Fruit fly (Drosophila melanogaster): ENCODE measurements around the gene CG9281.
A peak's percentile ranks its signal among the peaks of the same experiment; 100 is the strongest.

The CG9281 gene

DNA sequence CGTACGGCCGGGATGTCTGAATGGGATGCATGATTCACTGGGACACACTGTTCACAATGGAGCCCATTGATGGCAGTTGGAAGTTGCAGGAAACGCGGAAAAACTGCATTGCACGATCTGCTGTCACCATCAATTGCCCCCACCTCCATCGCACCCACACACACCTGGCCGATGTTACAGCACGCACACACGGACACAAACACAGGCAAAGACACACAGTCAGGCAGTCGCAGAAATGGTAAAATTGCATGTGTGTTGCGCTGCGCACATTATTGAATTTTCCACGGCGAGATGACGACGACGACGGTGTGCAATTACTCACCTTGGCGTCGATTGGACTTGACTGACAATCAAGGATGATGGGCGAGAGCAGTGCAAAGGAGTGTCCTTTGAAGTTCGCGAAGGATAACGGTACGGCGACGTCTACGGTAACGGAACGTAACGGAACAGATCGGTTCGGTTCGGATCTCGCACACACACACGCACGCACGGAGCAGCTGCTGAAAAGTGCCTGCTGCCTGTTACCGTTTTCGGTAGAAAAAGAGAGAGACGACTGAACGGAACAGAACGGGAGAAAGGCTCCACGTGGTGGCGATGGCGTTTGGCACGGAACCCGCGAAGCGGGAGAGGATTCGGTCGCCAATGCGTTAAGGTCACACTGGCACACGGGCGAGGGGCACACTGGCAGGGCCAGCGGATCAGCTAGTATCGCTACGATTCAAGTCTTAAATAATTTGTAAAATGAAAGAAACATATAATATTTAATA lies at the start of gene CG9281, which contains the start of gene CG15601:
CG9281 (minus strand) TSS at position 556 of the 767 bp plus-strand sequence.
CG15601 (plus strand) TSS at position 664 of the 767 bp plus-strand sequence.
- TF ChIP-seq CG17801 (GFP tag; optimal IDR thresholded peaks at IDR 0.05; ENCODE audit: partially characterized antibody) = peak; percentile 63

DNA sequence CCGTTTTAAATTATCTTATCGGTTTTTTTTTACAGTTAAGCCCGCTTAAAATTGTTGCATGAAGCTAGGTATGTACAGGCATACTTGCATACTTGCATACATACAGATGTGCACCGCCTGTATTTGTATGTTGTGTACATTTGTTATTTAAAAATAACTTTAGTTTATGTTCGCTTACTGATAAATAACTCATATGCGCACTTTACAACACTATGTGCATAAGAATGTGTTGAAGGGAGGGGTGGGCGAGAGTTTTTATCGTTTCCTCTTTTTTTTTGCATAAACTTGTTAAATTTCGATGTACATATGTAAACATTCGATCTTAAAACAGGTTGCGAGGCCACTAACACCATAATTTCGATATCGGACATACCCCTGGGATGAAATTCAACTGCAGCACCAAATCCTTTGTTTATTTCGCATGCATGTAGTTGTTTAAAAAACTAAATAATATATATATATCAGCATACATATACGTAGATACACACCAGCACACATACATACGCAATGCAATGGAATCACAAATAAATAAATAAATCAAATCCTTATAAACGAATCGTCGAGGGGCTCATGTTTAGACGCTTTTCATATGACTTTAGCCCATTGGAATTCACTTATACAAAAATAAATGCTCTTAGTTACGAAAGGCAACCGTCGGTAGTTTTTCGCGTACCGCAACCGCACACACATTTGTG lies 49.6 kb upstream of the CG9281 start:
- TF ChIP-seq CG17801 (GFP tag; optimal IDR thresholded peaks at IDR 0.05; ENCODE audit: partially characterized antibody) = peak; percentile 1

DNA sequence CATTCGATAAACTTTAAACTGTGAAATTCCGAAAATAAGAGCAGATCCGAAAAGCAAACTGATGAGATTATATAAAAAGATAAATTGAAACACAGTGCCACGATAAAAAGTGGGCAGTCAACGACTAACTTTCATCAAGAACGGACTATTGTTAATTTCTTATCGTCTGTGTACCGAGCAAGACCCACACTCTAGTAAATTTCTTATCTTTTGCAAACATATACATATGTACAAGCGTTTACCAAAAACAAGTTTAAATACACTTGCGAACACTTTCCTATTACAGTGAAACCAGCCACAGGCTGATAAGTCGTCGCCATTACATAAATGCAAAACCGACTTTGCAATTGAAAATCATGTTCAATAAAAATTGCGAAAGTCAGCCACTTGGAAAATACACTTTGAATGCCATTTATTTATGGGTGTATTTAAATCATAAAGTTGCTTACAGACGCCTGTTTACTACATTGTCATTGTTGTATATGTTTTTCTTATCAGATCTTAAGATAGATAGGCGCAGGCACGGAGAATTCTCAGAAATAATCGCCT lies 48.4 kb upstream of the CG9281 start:
- TF ChIP-seq CG17801 (GFP tag; optimal IDR thresholded peaks at IDR 0.05; ENCODE audit: partially characterized antibody) = no peak

dm6 chrX:15756018-15756417 lies 45.7 kb upstream of the CG9281 start, which contains the start of gene CG8260:
TSS of gene CG8260 (plus strand) at chrX:15756318.
- no peak for TF ChIP-seq CG17801 (GFP tag; optimal IDR thresholded peaks at IDR 0.05; ENCODE audit: partially characterized antibody)

DNA sequence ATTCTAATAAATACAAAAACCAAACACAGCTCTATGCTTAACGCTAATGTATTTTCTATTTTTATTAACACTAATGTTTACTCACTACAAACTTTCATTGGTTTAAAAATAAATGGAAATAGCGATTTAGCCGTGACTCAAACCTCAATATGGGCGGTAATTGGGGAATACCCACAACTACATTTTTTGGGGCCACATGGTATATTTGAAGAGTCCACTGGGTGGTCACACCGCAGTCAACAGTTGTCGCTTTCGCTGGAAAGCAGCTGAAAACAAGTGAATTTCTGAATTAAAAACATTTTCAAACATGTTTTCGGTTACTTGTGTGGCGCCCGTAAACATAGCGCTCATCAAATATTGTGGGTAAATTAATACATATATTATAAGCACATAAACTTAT lies 38.6 kb upstream of the CG9281 start, which contains the start of gene Mvd:
Mvd (plus strand) TSS at position 222 of the 400 bp plus-strand sequence.
- peak; percentile 52 for TF ChIP-seq CG17801 (GFP tag; optimal IDR thresholded peaks at IDR 0.05; ENCODE audit: partially characterized antibody)

DNA sequence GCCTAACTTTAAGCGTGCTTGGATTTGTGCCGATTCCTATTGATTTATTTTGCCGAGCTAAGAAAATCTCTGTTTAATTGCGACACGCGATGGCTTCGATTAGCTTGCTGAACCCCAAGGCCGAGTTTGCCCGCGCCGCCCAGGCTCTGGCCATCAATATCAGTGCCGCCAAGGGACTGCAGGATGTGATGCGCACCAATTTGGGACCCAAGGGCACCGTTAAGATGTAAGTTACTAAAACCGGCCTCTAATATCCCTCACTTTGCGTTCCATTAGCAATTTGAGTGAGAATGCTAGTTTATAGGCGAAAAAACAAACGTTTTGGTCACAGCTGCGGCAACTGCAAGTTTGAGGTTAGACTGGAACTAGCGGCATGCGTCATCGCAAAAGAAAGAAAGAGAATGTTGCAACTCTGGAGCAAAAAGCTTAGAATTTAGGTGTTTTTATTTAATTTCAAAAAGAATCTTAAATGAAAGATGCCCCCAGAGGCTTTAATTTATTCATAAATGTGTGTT lies 36.4 kb upstream of the CG9281 start:
- TF ChIP-seq CG17801 (GFP tag; optimal IDR thresholded peaks at IDR 0.05; ENCODE audit: partially characterized antibody) = no peak

- TF ChIP-seq CG17801 (GFP tag; optimal IDR thresholded peaks at IDR 0.05; ENCODE audit: partially characterized antibody) = peak; percentile 8
These were observed 35.8 kb upstream of the CG9281 start, which contains the start of the genes CG8944 and CCT6 for dm6 chrX:15745905-15746681. TSS of gene CG8944 (minus strand) at chrX:15746231. TSS of gene CCT6 (plus strand) at chrX:15746648.

DNA sequence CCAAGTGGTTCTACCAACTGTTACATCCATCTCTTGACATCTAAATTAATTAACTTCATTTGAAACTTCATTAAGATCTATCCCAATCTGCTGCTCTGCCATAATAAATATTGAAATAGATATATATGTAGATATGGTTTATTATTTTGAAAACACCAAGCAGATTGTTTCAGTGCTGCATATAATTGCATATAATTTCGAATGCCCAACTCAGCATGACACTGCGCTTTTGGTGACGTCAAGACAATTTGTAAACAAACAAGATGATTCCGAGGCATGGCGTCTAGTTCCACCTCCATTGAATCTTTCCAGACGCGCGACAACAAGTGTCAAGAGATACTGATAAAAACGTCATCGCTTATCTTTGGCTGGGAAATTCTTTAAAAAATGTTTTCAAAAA lies 30.5 kb upstream of the CG9281 start:
- no peak for TF ChIP-seq CG17801 (GFP tag; optimal IDR thresholded peaks at IDR 0.05; ENCODE audit: partially characterized antibody)

- peak; percentile 8 for TF ChIP-seq CG17801 (GFP tag; optimal IDR thresholded peaks at IDR 0.05; ENCODE audit: partially characterized antibody)
These were observed 30.0 kb upstream of the CG9281 start for dm6 chrX:15740288-15740726.

DNA sequence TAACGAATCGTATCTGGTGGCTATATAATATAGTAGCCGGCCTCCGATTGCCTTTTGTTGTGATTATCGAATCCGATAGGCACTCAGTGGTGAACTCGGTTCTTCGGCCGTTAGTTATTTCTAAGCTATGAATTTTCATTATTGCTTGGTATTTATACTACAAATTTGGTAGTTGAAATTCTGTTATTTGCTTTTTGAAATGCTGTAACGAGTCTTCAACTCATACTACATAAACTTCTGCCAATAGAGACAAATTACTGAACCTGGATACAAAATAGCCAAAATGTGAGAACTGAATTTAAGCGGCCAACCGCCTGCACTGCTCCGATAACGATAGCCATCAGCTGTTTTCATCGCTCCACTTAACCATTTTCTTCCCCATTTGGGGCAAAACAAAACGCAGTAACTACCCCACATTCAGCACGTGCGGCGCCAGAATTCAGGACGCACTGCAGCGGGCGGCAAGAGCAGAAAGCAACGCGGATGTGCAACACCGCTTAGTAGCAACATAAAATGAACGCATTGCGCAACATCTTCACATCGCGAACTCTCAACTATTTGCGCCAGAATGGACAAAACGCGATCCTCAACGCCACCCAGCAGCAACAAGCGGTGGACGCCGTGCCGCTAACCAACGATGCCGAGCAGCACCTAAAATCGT lies 28.7 kb upstream of the CG9281 start, which contains the start of the genes CG11679 and CG8206:
CG11679 (minus strand) TSS at position 65 of the 661 bp plus-strand sequence.
CG8206 (plus strand) TSS at position 341 of the 661 bp plus-strand sequence.
- peak; percentile 79 for TF ChIP-seq CG17801 (GFP tag; optimal IDR thresholded peaks at IDR 0.05; ENCODE audit: partially characterized antibody)

DNA sequence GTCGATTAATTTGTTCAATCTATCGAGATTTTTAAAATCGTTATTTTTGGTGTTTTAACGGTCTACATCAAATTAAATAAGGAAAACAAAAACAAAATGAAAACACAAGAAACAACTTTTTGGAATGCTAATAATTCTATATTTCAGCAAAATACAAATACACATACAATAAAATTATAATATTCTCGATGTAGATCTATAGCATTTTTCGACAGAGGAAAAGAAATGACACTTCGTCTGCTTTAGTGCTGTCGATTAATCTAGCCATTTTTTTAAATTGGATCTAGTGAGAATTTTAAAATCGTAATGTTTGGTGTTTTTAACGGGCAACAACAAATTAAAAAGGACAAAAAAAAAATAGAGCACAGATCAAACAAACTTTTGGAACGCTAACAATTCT lies 26.8 kb upstream of the CG9281 start, which contains the start of gene Arp6:
Arp6 (minus strand) TSS at position 11 of the 400 bp plus-strand sequence.
- TF ChIP-seq CG17801 (GFP tag; optimal IDR thresholded peaks at IDR 0.05; ENCODE audit: partially characterized antibody) = peak; percentile 17

dm6 chrX:15733995-15734394 lies 23.7 kb upstream of the CG9281 start, which contains the start of the genes CG12379 and MagR:
TSS of gene CG12379 (minus strand) at chrX:15733996.
TSS of gene MagR (plus strand) at chrX:15734270.
- peak; percentile 66 for TF ChIP-seq CG17801 (GFP tag; optimal IDR thresholded peaks at IDR 0.05; ENCODE audit: partially characterized antibody)

DNA sequence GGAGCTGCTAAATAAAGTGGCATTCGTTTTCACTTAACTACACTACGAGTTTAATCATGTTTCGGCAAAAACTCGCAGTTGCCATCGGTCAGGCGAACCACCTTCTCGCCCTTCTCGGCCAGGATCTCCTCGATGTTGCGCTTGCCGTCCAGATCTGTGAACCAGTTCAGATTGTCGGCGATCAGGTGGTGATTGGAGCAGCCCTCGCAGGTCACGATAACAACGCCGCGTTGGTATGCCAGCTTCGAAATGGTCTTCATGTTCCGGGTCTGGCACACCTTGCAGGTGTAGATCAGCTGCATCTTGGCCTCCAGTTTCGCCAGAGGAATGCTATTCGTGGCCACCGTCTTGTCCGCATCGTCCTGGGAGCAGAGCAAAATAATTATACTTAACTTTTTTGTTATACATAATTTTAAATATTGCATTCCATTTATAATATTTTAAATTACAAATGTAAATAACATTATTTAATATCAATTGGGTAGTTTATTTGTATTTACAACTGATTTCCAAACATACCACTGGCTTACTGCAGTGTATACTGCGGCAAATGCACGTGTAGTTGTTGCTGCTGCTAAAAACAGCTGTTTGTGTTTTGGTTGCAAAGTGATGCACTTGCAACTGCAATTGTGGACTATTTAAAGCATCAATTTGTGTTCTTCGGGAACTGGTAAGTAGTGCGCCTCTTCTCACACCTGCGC lies 23.0 kb upstream of the CG9281 start:
- no peak for TF ChIP-seq CG17801 (GFP tag; optimal IDR thresholded peaks at IDR 0.05; ENCODE audit: partially characterized antibody)
